Fruit fly (Drosophila melanogaster) whole organism, embryonic: ENCODE measurements around the gene ZnT63C.
A peak's percentile ranks its signal among the peaks of the same experiment; 100 is the strongest.

Experiments
- Atf3 ChIP-seq: fragments of 200-800 bp; sonication (Bioruptor generic); optimal IDR thresholded peaks from 3 replicates; lab custom pipeline; 2016; ENCODE audit warnings: missing biosample characterization, missing genetic modification characterization
- CG10565 ChIP-seq: fragments of 200-800 bp; sonication (Bioruptor generic); optimal IDR thresholded peaks from 3 replicates; lab custom pipeline; 2016; ENCODE audit warnings: missing biosample characterization, mild to moderate bottlenecking, missing genetic modification characterization
- CG11093 ChIP-seq: fragments of 200-800 bp; sonication (Bioruptor generic); IDR thresholded peaks from 3 replicates; pipeline ENCODE4 v1.3.6; 2022; ENCODE audit warnings: missing biosample characterization, missing genetic modification characterization
- CG12236 ChIP-seq: fragments of 200-800 bp; sonication (Bioruptor generic); optimal IDR thresholded peaks from 2 replicates; lab custom pipeline; 2016; ENCODE audit warnings: missing biosample characterization, missing genetic modification characterization
- CG13624 ChIP-seq: fragments of 200-800 bp; sonication (Bioruptor generic); optimal IDR thresholded peaks from 2 replicates; lab custom pipeline; 2016; ENCODE audit warnings: missing biosample characterization, missing genetic modification characterization
- CG14441 ChIP-seq: fragments of 200-800 bp; sonication (Bioruptor generic); IDR thresholded peaks from 2 replicates; pipeline ENCODE4 v1.3.6; 2022; ENCODE audit warnings: missing biosample characterization, missing genetic modification characterization
- CG16813 ChIP-seq: fragments of 200-800 bp; sonication (Bioruptor generic); IDR thresholded peaks from 3 replicates; pipeline ENCODE4 v1.3.6; 2022; ENCODE audit warnings: missing biosample characterization, missing genetic modification characterization; ENCODE audit not compliant: partially characterized antibody
- CG18011 ChIP-seq: fragments of 200-800 bp; sonication (Bioruptor generic); optimal IDR thresholded peaks from 2 replicates; lab custom pipeline; 2017; ENCODE audit warnings: missing biosample characterization, missing genetic modification characterization, mild to moderate bottlenecking, moderate library complexity, missing genotype
- CG2202 ChIP-seq: fragments of 200-800 bp; sonication (Bioruptor generic); optimal IDR thresholded peaks from 2 replicates; lab custom pipeline; 2018; ENCODE audit warnings: missing biosample characterization, mild to moderate bottlenecking, missing genetic modification characterization
- CG3407 ChIP-seq: fragments of 200-800 bp; sonication (Bioruptor generic); optimal IDR thresholded peaks from 2 replicates; lab custom pipeline; 2018; ENCODE audit warnings: missing biosample characterization, mild to moderate bottlenecking, missing genetic modification characterization
- CG34422 ChIP-seq: fragments of 200-800 bp; sonication (Bioruptor generic); IDR thresholded peaks from 3 replicates; pipeline ENCODE4 v1.3.6; 2022; ENCODE audit warnings: missing biosample characterization, missing genetic modification characterization
- CG4282 ChIP-seq: fragments of 200-800 bp; sonication (Bioruptor generic); optimal IDR thresholded peaks from 2 replicates; lab custom pipeline; 2016; ENCODE audit warnings: missing biosample characterization, missing genetic modification characterization
- CG4707 ChIP-seq: fragments of 200-800 bp; sonication (Bioruptor generic); optimal IDR thresholded peaks from 2 replicates; lab custom pipeline; 2018; ENCODE audit warnings: missing biosample characterization, mild to moderate bottlenecking, missing genetic modification characterization, moderate library complexity
- CG4854 ChIP-seq: fragments of 200-800 bp; sonication (Bioruptor generic); optimal IDR thresholded peaks from 2 replicates; lab custom pipeline; 2016; ENCODE audit warnings: missing biosample characterization, missing genetic modification characterization, inconsistent platforms
- CG5245 ChIP-seq: fragments of 200-800 bp; sonication (Bioruptor generic); optimal IDR thresholded peaks from 3 replicates; lab custom pipeline; 2016; ENCODE audit warnings: missing biosample characterization, missing genetic modification characterization
- CG6272 ChIP-seq: fragments of 200-800 bp; sonication (Bioruptor generic); IDR thresholded peaks from 2 replicates; pipeline ENCODE4 v1.3.6; 2022; ENCODE audit warnings: missing biosample characterization, missing genetic modification characterization
- CG8290 ChIP-seq, 3 experiments: fragments of 200-800 bp; sonication (Bioruptor generic); optimal IDR thresholded peaks; 2 replicates each; lab custom pipeline; 2016 to 2019; ENCODE audit warnings: missing biosample characterization in 3 of 3, missing genetic modification characterization in 3 of 3, mild to moderate bottlenecking in 2 of 3, moderate library complexity in 1 of 3
- CG9817 ChIP-seq: fragments of 200-800 bp; sonication (Bioruptor generic); optimal IDR thresholded peaks from 2 replicates; lab custom pipeline; 2018; ENCODE audit warnings: missing biosample characterization, mild to moderate bottlenecking, missing genetic modification characterization, moderate library complexity
- Doc2 ChIP-seq: fragments of 200-800 bp; sonication (Bioruptor generic); IDR thresholded peaks from 2 replicates; pipeline ENCODE4 v1.3.6; 2022; ENCODE audit warnings: missing biosample characterization, missing genetic modification characterization
- Dref ChIP-seq: fragments of 200-800 bp; sonication (Bioruptor generic); IDR thresholded peaks from 2 replicates; pipeline ENCODE4 v1.3.6; 2022; ENCODE audit warnings: missing biosample characterization, missing genetic modification characterization
- HHEX ChIP-seq: fragments of 200-800 bp; sonication (Bioruptor generic); optimal IDR thresholded peaks from 3 replicates; lab custom pipeline; 2017; ENCODE audit warnings: missing biosample characterization, mild to moderate bottlenecking, missing genetic modification characterization, missing genetic modification reagents
- Mes4 ChIP-seq: fragments of 200-800 bp; sonication (Bioruptor generic); optimal IDR thresholded peaks from 2 replicates; lab custom pipeline; 2016; ENCODE audit warnings: missing biosample characterization, missing genetic modification characterization
- Oli ChIP-seq: fragments of 200-800 bp; sonication (Bioruptor generic); optimal IDR thresholded peaks from 2 replicates; lab custom pipeline; 2018; ENCODE audit warnings: missing biosample characterization, mild to moderate bottlenecking, missing genetic modification characterization, moderate library complexity
- Sin3A ChIP-seq: fragments of >200 bp; optimal IDR thresholded peaks from 2 replicates; lab custom pipeline; 2018
- Six4 ChIP-seq: fragments of 200-800 bp; sonication (Bioruptor generic); optimal IDR thresholded peaks from 2 replicates; lab custom pipeline; 2016; ENCODE audit warnings: missing biosample characterization, missing genetic modification characterization
- Sox102F ChIP-seq: fragments of 200-800 bp; sonication (Bioruptor generic); optimal IDR thresholded peaks from 2 replicates; lab custom pipeline; 2018; ENCODE audit warnings: missing biosample characterization, mild to moderate bottlenecking, missing genetic modification characterization, moderate library complexity
- Sry-β ChIP-seq: fragments of 200-800 bp; sonication (Bioruptor generic); optimal IDR thresholded peaks from 2 replicates; lab custom pipeline; 2018; ENCODE audit warnings: missing biosample characterization, mild to moderate bottlenecking, missing genetic modification characterization, moderate library complexity
- Sry-δ ChIP-seq: fragments of 200-800 bp; sonication (Bioruptor generic); optimal IDR thresholded peaks from 2 replicates; lab custom pipeline; 2016; ENCODE audit warnings: missing biosample characterization, missing genetic modification characterization
- Tbp ChIP-seq: fragments of >200 bp; optimal IDR thresholded peaks from 2 replicates; lab custom pipeline; 2018; ENCODE audit warnings: missing biosample characterization, missing genetic modification characterization
- Xrp1 ChIP-seq: fragments of 200-800 bp; sonication (Bioruptor generic); IDR thresholded peaks from 2 replicates; pipeline ENCODE4 v1.3.6; 2022; ENCODE audit warnings: missing biosample characterization, missing genetic modification characterization
- cas ChIP-seq: fragments of 200-800 bp; sonication (Bioruptor generic); IDR thresholded peaks from 2 replicates; pipeline ENCODE4 v1.3.6; 2022; ENCODE audit warnings: missing biosample characterization, missing genetic modification characterization
- croc ChIP-seq: fragments of 200-800 bp; sonication (Bioruptor generic); conservative IDR thresholded peaks from 3 replicates; pipeline ENCODE4 v1.3.6; 2022; ENCODE audit warnings: missing biosample characterization, missing genetic modification characterization
- cwo ChIP-seq: fragments of 200-800 bp; sonication (Bioruptor generic); optimal IDR thresholded peaks from 3 replicates; lab custom pipeline; 2017; ENCODE audit warnings: missing biosample characterization, missing genetic modification characterization, mild to moderate bottlenecking, moderate library complexity, missing genetic modification reagents
- dysf ChIP-seq: fragments of 200-800 bp; sonication (Bioruptor generic); IDR thresholded peaks from 3 replicates; pipeline ENCODE4 v1.3.6; 2022; ENCODE audit warnings: missing biosample characterization, missing genetic modification characterization
- eve ChIP-seq, 2 experiments: fragments of >200 bp; optimal IDR thresholded peaks; 2 replicates each; lab custom pipeline; 2017; ENCODE audit warnings: missing biosample characterization in 2 of 2, missing genetic modification characterization in 2 of 2
- fd64A ChIP-seq: fragments of 200-800 bp; sonication (Bioruptor generic); optimal IDR thresholded peaks from 3 replicates; lab custom pipeline; 2018; ENCODE audit warnings: missing biosample characterization, mild to moderate bottlenecking, missing genetic modification characterization
- gt ChIP-seq: fragments of 200-800 bp; sonication (Bioruptor generic); IDR thresholded peaks from 2 replicates; pipeline ENCODE4 v1.3.6; 2022; ENCODE audit warnings: missing biosample characterization, missing genetic modification characterization
- jing ChIP-seq: fragments of 200-800 bp; sonication (Bioruptor generic); optimal IDR thresholded peaks from 2 replicates; lab custom pipeline; 2018; ENCODE audit warnings: missing biosample characterization, mild to moderate bottlenecking, missing genetic modification characterization
- lmd ChIP-seq: fragments of 200-800 bp; sonication (Bioruptor generic); IDR thresholded peaks from 2 replicates; pipeline ENCODE4 v1.3.6; 2022; ENCODE audit warnings: missing biosample characterization, missing genetic modification characterization
- luna ChIP-seq: fragments of 200-800 bp; sonication (Bioruptor generic); optimal IDR thresholded peaks from 2 replicates; lab custom pipeline; 2016; ENCODE audit warnings: missing biosample characterization, missing genetic modification characterization
- maf-S ChIP-seq: fragments of 200-800 bp; sonication (Bioruptor generic); optimal IDR thresholded peaks from 2 replicates; lab custom pipeline; 2016; ENCODE audit warnings: missing biosample characterization, missing genetic modification characterization
- mld ChIP-seq: fragments of 200-800 bp; sonication (Bioruptor generic); IDR thresholded peaks from 3 replicates; pipeline ENCODE4 v1.3.6; 2022; ENCODE audit warnings: missing biosample characterization, missing genetic modification characterization; ENCODE audit not compliant: partially characterized antibody
- odd ChIP-seq: fragments of 200-800 bp; sonication (Bioruptor generic); optimal IDR thresholded peaks from 2 replicates; lab custom pipeline; 2017; ENCODE audit warnings: missing biosample characterization, mild to moderate bottlenecking, missing genetic modification characterization
- peb ChIP-seq: fragments of 200-800 bp; sonication (Bioruptor generic); IDR thresholded peaks from 2 replicates; pipeline ENCODE4 v1.3.6; 2022; ENCODE audit warnings: missing biosample characterization, missing genetic modification characterization
- pho ChIP-seq: fragments of 200-800 bp; sonication (Bioruptor generic); optimal IDR thresholded peaks from 2 replicates; lab custom pipeline; 2016; ENCODE audit warnings: missing biosample characterization, missing genetic modification characterization
- ro ChIP-seq: fragments of 200-800 bp; sonication (Bioruptor generic); IDR thresholded peaks from 2 replicates; pipeline ENCODE4 v1.3.6; 2022; ENCODE audit warnings: missing biosample characterization, missing genetic modification characterization
- seq ChIP-seq: fragments of 200-800 bp; sonication (Bioruptor generic); IDR thresholded peaks from 2 replicates; pipeline ENCODE4 v1.3.6; 2022; ENCODE audit warnings: missing biosample characterization, missing genetic modification characterization
- slou ChIP-seq: fragments of 200-800 bp; sonication (Bioruptor generic); optimal IDR thresholded peaks from 3 replicates; lab custom pipeline; 2016; ENCODE audit warnings: missing biosample characterization, missing genetic modification characterization
- sug ChIP-seq: fragments of 200-800 bp; optimal IDR thresholded peaks from 2 replicates; lab custom pipeline; 2019; ENCODE audit warnings: missing biosample characterization, mild to moderate bottlenecking, missing genetic modification characterization, moderate library complexity
- z ChIP-seq: fragments of 200-800 bp; sonication (Bioruptor generic); IDR thresholded peaks from 3 replicates; pipeline ENCODE4 v1.3.6; 2022; ENCODE audit warnings: missing biosample characterization, missing genetic modification characterization
- zen ChIP-seq: fragments of 200-800 bp; sonication (Bioruptor generic); optimal IDR thresholded peaks from 3 replicates; lab custom pipeline; 2018; ENCODE audit warnings: missing biosample characterization, mild to moderate bottlenecking, missing genetic modification characterization, moderate library complexity

The ZnT63C gene

DNA sequence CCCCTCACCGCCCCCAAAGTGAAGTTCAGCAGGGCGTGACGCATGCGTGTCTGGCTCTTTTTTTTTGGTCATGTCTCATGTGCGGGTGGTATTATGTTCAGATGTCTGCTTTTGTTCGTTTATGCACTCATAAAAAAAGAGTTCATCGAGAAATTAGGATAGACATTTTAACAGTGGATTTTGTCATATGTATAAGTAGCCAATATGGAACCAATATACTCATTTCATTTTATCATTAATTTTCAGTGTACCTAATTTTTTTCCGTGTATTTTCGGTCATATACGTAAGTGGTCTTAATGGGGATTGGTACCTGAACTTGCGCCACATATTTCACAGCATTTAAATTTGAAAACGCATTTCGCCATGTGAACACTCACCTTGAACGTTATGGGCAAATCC lies 3.2 kb upstream of the ZnT63C start (continued):
- peak; percentile 19 for TF ChIP-seq fd64A
- TF ChIP-seq Xrp1 (GFP tag; lab: Robert Waterston, UW), result peak; percentile 78
- no peak for TF ChIP-seq Tbp (GFP tag; lab: Kevin White, UChicago)
- TF ChIP-seq slou (GFP tag; lab: Kevin White, UChicago), result no peak
- TF ChIP-seq Sry-δ (GFP tag; lab: Kevin White, UChicago), result peak; percentile 15
- no peak for TF ChIP-seq cas (GFP tag; lab: Robert Waterston, UW)
- TF ChIP-seq CG2202, result no peak
- TF ChIP-seq lmd (GFP tag; lab: Robert Waterston, UW), result peak; percentile 60
- TF ChIP-seq Dref (GFP tag; lab: Robert Waterston, UW), result no peak
- TF ChIP-seq gt (GFP tag; lab: Robert Waterston, UW), result no peak
- peak; percentile 24 for TF ChIP-seq CG9817 (tag; lab: Kevin White, UChicago)
- TF ChIP-seq eve (GFP tag; optimal IDR thresholded peaks at IDR 0.05; lab: Kevin White, UChicago), result peak in 1 of 2 experiments; percentile 83
- peak; percentile 63; the same call in 1 of the 3 replicates for TF ChIP-seq CG34422
- TF ChIP-seq cwo (GFP tag; lab: Kevin White, UChicago), result peak; percentile 29
- no peak for TF ChIP-seq sug
- no peak for TF ChIP-seq mld
- TF ChIP-seq CG3407 (GFP tag; lab: Kevin White, UChicago), result peak; percentile 41
- no peak for TF ChIP-seq Atf3 (GFP tag; lab: Kevin White, UChicago)
- no peak for TF ChIP-seq maf-S (GFP tag; lab: Kevin White, UChicago)
- peak; percentile 45; the same call in 1 of the 2 replicates for TF ChIP-seq ro
- TF ChIP-seq CG4707, result no peak
- no peak for TF ChIP-seq jing (GFP tag; lab: Kevin White, UChicago)
- no peak for TF ChIP-seq z (GFP tag; lab: Robert Waterston, UW)
- TF ChIP-seq croc (GFP tag; lab: Robert Waterston, UW), result peak; percentile 46; the same call in 2 of the 3 replicates
- no peak for TF ChIP-seq CG16813
- no peak for TF ChIP-seq CG18011 (GFP tag; lab: Kevin White, UChicago)
- TF ChIP-seq Oli (tag; lab: Kevin White, UChicago), result peak; percentile 44
- peak; percentile 67 for TF ChIP-seq Sox102F (GFP tag; lab: Kevin White, UChicago)
- peak; percentile 10 for TF ChIP-seq zen (tag; lab: Kevin White, UChicago)
- TF ChIP-seq HHEX (GFP tag; lab: Kevin White, UChicago), result peak; percentile 58
- no peak for TF ChIP-seq Doc2 (GFP tag; lab: Robert Waterston, UW)
- peak; percentile 69 for TF ChIP-seq seq
- TF ChIP-seq luna (GFP tag; lab: Kevin White, UChicago), result no peak
- peak; percentile 57; the same call in 2 of the 3 replicates for TF ChIP-seq CG11093 (GFP tag; lab: Robert Waterston, UW)
- TF ChIP-seq odd (GFP tag; lab: Kevin White, UChicago), result no peak
- no peak for TF ChIP-seq Sin3A (lab: Kevin White, UChicago)
- peak; percentile 1 for TF ChIP-seq Mes4 (GFP tag; lab: Kevin White, UChicago)
- no peak for TF ChIP-seq pho
- no peak for TF ChIP-seq CG4854
- TF ChIP-seq Sry-β (GFP tag; lab: Kevin White, UChicago), result no peak
- peak; percentile 63 for TF ChIP-seq dysf (GFP tag; lab: Robert Waterston, UW)
- no peak for TF ChIP-seq CG6272
- TF ChIP-seq CG4282 (GFP tag; lab: Kevin White, UChicago), result no peak
- TF ChIP-seq CG13624 (GFP tag; lab: Kevin White, UChicago), result peak; percentile 35
- TF ChIP-seq CG5245, result peak; percentile 47
- no peak for TF ChIP-seq CG8290 (GFP tag; optimal IDR thresholded peaks at IDR 0.05; lab: Kevin White, UChicago)
- no peak for TF ChIP-seq CG8290 (tag; optimal IDR thresholded peaks at IDR 0.05; lab: Kevin White, UChicago)
- no peak for TF ChIP-seq CG12236 (GFP tag; lab: Kevin White, UChicago)
- TF ChIP-seq CG14441 (GFP tag; lab: Robert Waterston, UW), result peak; percentile 55
- TF ChIP-seq peb (GFP tag; lab: Robert Waterston, UW), result 0 out of 2 replicates have a peak, but pooled peaks have one; percentile 10
- no peak for TF ChIP-seq CG10565 (GFP tag; lab: Kevin White, UChicago)
- peak; percentile 38 for TF ChIP-seq Six4 (GFP tag; lab: Kevin White, UChicago)
